Worm (Caenorhabditis elegans): ENCODE measurements around the gene pqn-78.
"Not testable (repeated sequence)": the region's sequence is repeated elsewhere in the genome, so short reads cannot be mapped to it uniquely, and the experiment has no call there.

pqn-78 gene

ce11 chrIV:15578786-15579185, 16.0 kb downstream of the pqn-78 start, which contains the start of gene pqn-76:
Gene pqn-76 (plus strand): TSS chrIV:15579086.
- TF ChIP-seq zip-4 (GFP tag; optimal IDR thresholded peaks at IDR 0.05); mdl-1 (tag; optimal IDR thresholded peaks at IDR 0.05); ceh-63 (GFP tag; optimal IDR thresholded peaks at IDR 0.05): not testable (repeated sequence)

ce11 chrIV:15573863-15574262, 21.0 kb downstream of the pqn-78 start:
- TF ChIP-seq elt-2 (tag; optimal IDR thresholded peaks at IDR 0.05) (no peak), blmp-1 (tag; optimal IDR thresholded peaks at IDR 0.05) (peak; percentile 24), jun-1 (tag; optimal IDR thresholded peaks at IDR 0.05) (no peak), mep-1 (tag; optimal IDR thresholded peaks at IDR 0.05) (peak; percentile 9), nhr-90 (tag; optimal IDR thresholded peaks at IDR 0.05; ENCODE audit: poor library complexity) (peak; percentile 1), nhr-85 (tag) (peak; percentile 64), nhr-20 (tag; optimal IDR thresholded peaks at IDR 0.05) (peak; percentile 17), lsy-2 (tag; optimal IDR thresholded peaks at IDR 0.05) (peak; percentile 34 to 44)

- TF ChIP-seq C16A3.4 (tag; optimal IDR thresholded peaks at IDR 0.05) (no peak), tbx-2 (tag; optimal IDR thresholded peaks at IDR 0.05) (no peak), rnt-1 (tag; optimal IDR thresholded peaks at IDR 0.05) (no peak), nhr-12 (tag; optimal IDR thresholded peaks at IDR 0.05) (no peak), fkh-10 (GFP tag; optimal IDR thresholded peaks at IDR 0.05) (no peak), mep-1 (tag; optimal IDR thresholded peaks at IDR 0.05) (no peak), unc-130 (tag; optimal IDR thresholded peaks at IDR 0.05) (no peak), pqm-1 (tag; optimal IDR thresholded peaks at IDR 0.05) (no peak), vab-15 (tag; optimal IDR thresholded peaks at IDR 0.05) (no peak), nhr-237 (tag; optimal IDR thresholded peaks at IDR 0.05) (no peak)
Observed at ce11 chrIV:15572106-15572505, 22.7 kb downstream of the pqn-78 start.

ce11 chrIV:15571652-15572051, 23.2 kb downstream of the pqn-78 start:
- TF ChIP-seq efl-1 (optimal IDR thresholded peaks at IDR 0.05) (no peak), efl-1 (GFP tag; optimal IDR thresholded peaks at IDR 0.05 in 1 of 2) (peak in 1 of 2 experiments; percentile 86), ceh-90 (tag; optimal IDR thresholded peaks at IDR 0.05) (no peak)

- TF ChIP-seq sox-4 (tag; optimal IDR thresholded peaks at IDR 0.05) = peak; percentile 81
- TF ChIP-seq lin-39 (tag; optimal IDR thresholded peaks at IDR 0.05) = peak; percentile 87
- TF ChIP-seq efl-3 (GFP tag; optimal IDR thresholded peaks at IDR 0.05) = peak; percentile 85
- peak; percentile 97 for TF ChIP-seq nhr-90 (tag; optimal IDR thresholded peaks at IDR 0.05; ENCODE audit: poor library complexity)
- peak; percentile 79 for TF ChIP-seq lir-3 (tag; optimal IDR thresholded peaks at IDR 0.05; ENCODE audit: poor library complexity)
- peak; percentile 77 to 94 for TF ChIP-seq ztf-11 (tag; optimal IDR thresholded peaks at IDR 0.05)
- TF ChIP-seq hpl-2 (GFP tag; optimal IDR thresholded peaks at IDR 0.05) = peak; percentile 33
- TF ChIP-seq elt-3 (tag; optimal IDR thresholded peaks at IDR 0.05) = peak in 3 of 6 experiments; percentile 2 to 70 (median 22)
- no peak for TF ChIP-seq pag-3 (tag; optimal IDR thresholded peaks at IDR 0.05; ENCODE audit: borderline replicate concordance, insufficient read depth)
- TF ChIP-seq tlp-1 (tag; optimal IDR thresholded peaks at IDR 0.05) = no peak
- no peak for TF ChIP-seq ceh-8 (GFP tag; optimal IDR thresholded peaks at IDR 0.05)
- no peak for TF ChIP-seq ets-5 (GFP tag; IDR thresholded peaks at IDR 0.05)
- TF ChIP-seq skn-1 (tag; optimal IDR thresholded peaks at IDR 0.05) = peak; percentile 80
- TF ChIP-seq nhr-11 (tag; optimal IDR thresholded peaks at IDR 0.05) = peak; percentile 93
- no peak for TF ChIP-seq hlh-17 (GFP tag; optimal IDR thresholded peaks at IDR 0.05; ENCODE audit: borderline replicate concordance)
- no peak for TF ChIP-seq nhr-28 (tag; optimal IDR thresholded peaks at IDR 0.05)
- TF ChIP-seq lin-13 (GFP tag; optimal IDR thresholded peaks at IDR 0.05) = peak; percentile 78
- peak; percentile 53 for TF ChIP-seq ceh-90 (tag; optimal IDR thresholded peaks at IDR 0.05)
- TF ChIP-seq irx-1 (tag; optimal IDR thresholded peaks at IDR 0.05) = peak; percentile 97
- TF ChIP-seq ztf-4 (tag; optimal IDR thresholded peaks at IDR 0.05) = peak; percentile 83
- peak; percentile 98 for TF ChIP-seq dsc-1 (tag; optimal IDR thresholded peaks at IDR 0.05)
- TF ChIP-seq lin-14 (GFP tag; optimal IDR thresholded peaks at IDR 0.05) = peak; percentile 96
- TF ChIP-seq fos-1 (tag; optimal IDR thresholded peaks at IDR 0.05) = peak; percentile 90
- peak; percentile 97 for TF ChIP-seq sup-37 (GFP tag; optimal IDR thresholded peaks at IDR 0.05)
- TF ChIP-seq elt-2 (tag; optimal IDR thresholded peaks at IDR 0.05) = peak; percentile 93
- peak; percentile 77 for TF ChIP-seq vab-15 (tag; optimal IDR thresholded peaks at IDR 0.05)
- TF ChIP-seq pax-3 (tag; optimal IDR thresholded peaks at IDR 0.05) = peak; percentile 90
Observed at ce11 chrIV:15570770-15571169, 24.1 kb downstream of the pqn-78 start.
